Fruit fly (Drosophila melanogaster) Kc167 (cell line): Measurements from ENCODE around the gene CG32313.

Source experiments
- Myc ChIP-seq: fragments of >200 bp; optimal IDR thresholded peaks from 2 replicates; lab custom pipeline; 2017; ENCODE audit warnings: missing external identifiers
- Sin3A ChIP-seq: fragments of >200 bp; optimal IDR thresholded peaks from 2 replicates; lab custom pipeline; 2018; ENCODE audit warnings: missing external identifiers
- h ChIP-seq: fragments of >200 bp; optimal IDR thresholded peaks from 3 replicates; lab custom pipeline; 2018; ENCODE audit warnings: missing external identifiers
- insv ChIP-seq: fragments of >200 bp; optimal IDR thresholded peaks from 3 replicates; lab custom pipeline; 2018; ENCODE audit warnings: missing external identifiers
- psq ChIP-seq: fragments of >200 bp; optimal IDR thresholded peaks from 2 replicates; lab custom pipeline; 2017; ENCODE audit warnings: missing external identifiers

DNA sequence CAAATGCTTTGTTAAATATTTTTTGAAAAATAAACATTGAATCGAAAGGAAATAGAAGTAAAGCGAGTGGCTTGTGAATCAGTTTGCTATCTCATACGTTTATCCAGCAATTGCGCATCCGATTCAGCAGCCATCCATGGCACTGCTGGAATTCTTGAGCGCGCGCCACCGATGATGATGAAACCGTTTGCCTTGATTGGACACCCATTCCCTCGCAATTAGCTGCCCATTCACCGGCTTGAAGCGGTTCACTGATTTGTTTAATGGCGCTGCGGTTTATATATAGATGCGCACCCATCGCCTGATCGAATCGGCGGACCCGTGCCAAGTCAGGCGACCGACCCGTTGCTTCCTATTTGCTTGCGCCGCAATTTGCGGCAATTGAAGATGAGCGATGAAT, 7.7 kb upstream of the CG32313 start, which contains the start of gene Pcyt2:
- TF ChIP-seq insv: no peak
- TF ChIP-seq h (lab: Kevin White, UChicago): no peak
- TF ChIP-seq Sin3A (lab: Kevin White, UChicago): no peak
- TF ChIP-seq psq (lab: Kevin White, UChicago): no peak
- no peak for TF ChIP-seq Myc (lab: Kevin White, UChicago)
